Fruit fly (Drosophila melanogaster): ENCODE measurements around the gene schuy.

The schuy gene

dm6 chr3L:19991714-19992231, 5.9 kb downstream of the schuy start, which contains the start of the genes CG7646 and Nca (continued):
- no peak for TF ChIP-seq sisA (GFP tag; IDR thresholded peaks at IDR 0.05)
- peak; percentile 6 for TF ChIP-seq CG17186 (GFP tag; optimal IDR thresholded peaks at IDR 0.05)
- TF ChIP-seq CG30403 (GFP tag; optimal IDR thresholded peaks at IDR 0.05), result no peak
- TF ChIP-seq CG6272 (GFP tag; IDR thresholded peaks at IDR 0.05), result no peak
- no peak for TF ChIP-seq jumu (GFP tag; optimal IDR thresholded peaks at IDR 0.05)
- no peak for TF ChIP-seq br (optimal IDR thresholded peaks at IDR 0.05)
- TF ChIP-seq CG14050 (GFP tag; IDR thresholded peaks at IDR 0.05), result no peak
- TF ChIP-seq Atf3 (GFP tag; optimal IDR thresholded peaks at IDR 0.05), result no peak
- no peak for TF ChIP-seq CG2202 (tag; optimal IDR thresholded peaks at IDR 0.05)
- no peak for TF ChIP-seq CG11696 (GFP tag; IDR thresholded peaks at IDR 0.05)
- no peak for TF ChIP-seq CG33213 (GFP tag; optimal IDR thresholded peaks at IDR 0.05)
- TF ChIP-seq amos (GFP tag; IDR thresholded peaks at IDR 0.05; ENCODE audit: partially characterized antibody), result peak; percentile 96
- peak in 1 of 2 experiments; percentile 17 for TF ChIP-seq eve (GFP tag; optimal IDR thresholded peaks at IDR 0.05)
- no peak for TF ChIP-seq otp (GFP tag; IDR thresholded peaks at IDR 0.05)
- TF ChIP-seq NC2α (GFP tag; optimal IDR thresholded peaks at IDR 0.05), result no peak
- no peak for TF ChIP-seq sqz (GFP tag; optimal IDR thresholded peaks at IDR 0.05)
- TF ChIP-seq fd3F (GFP tag; optimal IDR thresholded peaks at IDR 0.05), result no peak
- TF ChIP-seq CG18262 (tag; optimal IDR thresholded peaks at IDR 0.05), result no peak
- no peak; the same call in 2 of the 3 replicates for TF ChIP-seq CG11093 (GFP tag; IDR thresholded peaks at IDR 0.05)
- TF ChIP-seq lola (GFP tag; optimal IDR thresholded peaks at IDR 0.05), result no peak
- TF ChIP-seq Xrp1 (GFP tag; IDR thresholded peaks at IDR 0.05), result no peak
- TF ChIP-seq zen2 (GFP tag; IDR thresholded peaks at IDR 0.05; ENCODE audit: partially characterized antibody), result no peak; the same call in 1 of the 3 replicates
- TF ChIP-seq emc (GFP tag; optimal IDR thresholded peaks at IDR 0.05), result no peak
- no peak for TF ChIP-seq sim (GFP tag; IDR thresholded peaks at IDR 0.05)
- peak; percentile 65 for TF ChIP-seq YL-1 (GFP tag; optimal IDR thresholded peaks at IDR 0.05)
- TF ChIP-seq p53 (GFP tag; optimal IDR thresholded peaks at IDR 0.05), result no peak
- no peak for TF ChIP-seq CG14965 (GFP tag; optimal IDR thresholded peaks at IDR 0.05; ENCODE audit: borderline replicate concordance)
- no peak for TF ChIP-seq pb (GFP tag; optimal IDR thresholded peaks at IDR 0.05)
- TF ChIP-seq Kr (GFP tag; optimal IDR thresholded peaks at IDR 0.05), result no peak
- no peak for TF ChIP-seq CG12744 (GFP tag; optimal IDR thresholded peaks at IDR 0.05)
- no peak for TF ChIP-seq CG2889 (GFP tag; IDR thresholded peaks at IDR 0.05)

- TF ChIP-seq Nf-YC (tag; optimal IDR thresholded peaks at IDR 0.05) (peak; percentile 61), Dfd (GFP tag; optimal IDR thresholded peaks at IDR 0.05) (no peak), ewg (GFP tag; optimal IDR thresholded peaks at IDR 0.05) (peak; percentile 90), ERR (GFP tag; optimal IDR thresholded peaks at IDR 0.05) (no peak), CG3407 (GFP tag; optimal IDR thresholded peaks at IDR 0.05) (no peak), onecut (GFP tag; IDR thresholded peaks at IDR 0.05) (peak; percentile 85), CG15514 (GFP tag; optimal IDR thresholded peaks at IDR 0.05) (no peak), stwl (tag; optimal IDR thresholded peaks at IDR 0.05) (peak; percentile 35), abd-A (tag; optimal IDR thresholded peaks at IDR 0.05) (peak; percentile 7), CG13287 (GFP tag; IDR thresholded peaks at IDR 0.05; ENCODE audit: partially characterized antibody) (0 out of 2 replicates have a peak, but pooled peaks have one; percentile 16), Med (GFP tag) (peak; percentile 50), CG13894 (tag; optimal IDR thresholded peaks at IDR 0.05) (peak; percentile 42), CG8290 (GFP tag; optimal IDR thresholded peaks at IDR 0.05) (no peak), CG8290 (tag; optimal IDR thresholded peaks at IDR 0.05) (peak in 1 of 2 experiments; percentile 27), Asciz (GFP tag; optimal IDR thresholded peaks at IDR 0.05) (no peak), Awh (GFP tag; IDR thresholded peaks at IDR 0.05) (no peak), CG32767 (GFP tag; IDR thresholded peaks at IDR 0.05) (peak; percentile 77), mam (GFP tag; optimal IDR thresholded peaks at IDR 0.05) (no peak)
These were observed 8.1 kb downstream of the schuy start for dm6 chr3L:19994015-19994414.

Measured in whole organism, embryonic.